Worm (Caenorhabditis elegans) whole organism, L2 larva: ENCODE measurements around the gene C29E4.11.
"Not testable (repeated sequence)": the region's sequence is repeated elsewhere in the genome, so short reads cannot be mapped to it uniquely, and the experiment has no call there.

Experiments
- C34F6.9 ChIP-seq: fragments of 150-350 bp; optimal IDR thresholded peaks from 2 replicates; lab custom pipeline; 2014; ENCODE audit warnings: missing biosample characterization, missing genetic modification characterization
- alr-1 ChIP-seq: fragments of 150-350 bp; optimal IDR thresholded peaks from 2 replicates; lab custom pipeline; 2014; ENCODE audit warnings: missing biosample characterization, missing genetic modification characterization
- aly-2 ChIP-seq: fragments of 150-350 bp; optimal IDR thresholded peaks from 2 replicates; lab custom pipeline; 2014; ENCODE audit warnings: missing biosample characterization, missing genetic modification characterization
- blmp-1 ChIP-seq: sonication (generic microtip); optimal IDR thresholded peaks from 2 replicates; lab custom pipeline; 2017; ENCODE audit warnings: missing genetic modification characterization, mild to moderate bottlenecking, missing compliant biosample characterization, antibody characterized with exemption, moderate library complexity; ENCODE audit not compliant: insufficient read depth
- ceh-16 ChIP-seq: fragments of 150-350 bp; optimal IDR thresholded peaks from 2 replicates; lab custom pipeline; 2014; ENCODE audit warnings: missing biosample characterization, missing genetic modification characterization
- crh-2 ChIP-seq: sonication (generic microtip); optimal IDR thresholded peaks from 2 replicates; lab custom pipeline; 2017; ENCODE audit warnings: missing biosample characterization, missing genetic modification characterization
- dmd-4 ChIP-seq: sonication (generic microtip); optimal IDR thresholded peaks from 2 replicates; lab custom pipeline; 2017; ENCODE audit warnings: missing biosample characterization, missing genetic modification characterization
- fos-1 ChIP-seq: fragments of 150-350 bp; optimal IDR thresholded peaks from 2 replicates; lab custom pipeline; 2014; ENCODE audit warnings: missing biosample characterization, missing genetic modification characterization
- lin-11 ChIP-seq: fragments of 150-350 bp; sonication (generic microtip); optimal IDR thresholded peaks from 2 replicates; lab custom pipeline; 2014; ENCODE audit warnings: missing biosample characterization, missing genetic modification characterization, inconsistent platforms, mixed read lengths
- lin-13 ChIP-seq: fragments of 150-350 bp; optimal IDR thresholded peaks from 2 replicates; lab custom pipeline; 2014; ENCODE audit warnings: missing biosample characterization, missing genetic modification reagents, missing genetic modification characterization
- lin-39 ChIP-seq: fragments of 150-350 bp; optimal IDR thresholded peaks from 2 replicates; lab custom pipeline; 2014; ENCODE audit warnings: missing biosample characterization, missing genetic modification reagents, missing genetic modification characterization
- lsy-2 ChIP-seq, 2 experiments: fragments of 150-350 bp in 1 of 2; sonication (generic microtip) in 1 of 2; optimal IDR thresholded peaks; 2 replicates each; lab custom pipeline; 2014 to 2017; ENCODE audit warnings: missing biosample characterization in 2 of 2, missing genetic modification characterization in 2 of 2
- nhr-10 ChIP-seq: sonication (generic microtip); optimal IDR thresholded peaks from 2 replicates; lab custom pipeline; 2017; ENCODE audit warnings: missing biosample characterization, missing genetic modification characterization
- nhr-11 ChIP-seq: fragments of 150-350 bp; optimal IDR thresholded peaks from 2 replicates; lab custom pipeline; 2014; ENCODE audit warnings: missing biosample characterization, missing genetic modification characterization
- nhr-12 ChIP-seq: fragments of 150-350 bp; optimal IDR thresholded peaks from 2 replicates; lab custom pipeline; 2014; ENCODE audit warnings: missing biosample characterization, missing genetic modification characterization
- nhr-25 ChIP-seq: fragments of 150-350 bp; sonication (generic microtip); optimal IDR thresholded peaks from 3 replicates; lab custom pipeline; 2014; ENCODE audit warnings: missing biosample characterization, missing genetic modification characterization
- nhr-77 ChIP-seq: fragments of 150-350 bp; optimal IDR thresholded peaks from 2 replicates; lab custom pipeline; 2014; ENCODE audit warnings: missing biosample characterization, missing genetic modification characterization
- peb-1 ChIP-seq: fragments of 150-350 bp; optimal IDR thresholded peaks from 2 replicates; lab custom pipeline; 2014; ENCODE audit warnings: missing biosample characterization, missing genetic modification characterization
- sem-4 ChIP-seq: fragments of 150-350 bp; optimal IDR thresholded peaks from 2 replicates; lab custom pipeline; 2014; ENCODE audit warnings: missing biosample characterization, missing genetic modification reagents, missing genetic modification characterization
- sma-3 ChIP-seq: sonication (generic microtip); optimal IDR thresholded peaks from 2 replicates; lab custom pipeline; 2016; ENCODE audit warnings: missing genetic modification reagents, missing genetic modification characterization, missing compliant biosample characterization
- sma-9 ChIP-seq, 2 experiments: fragments of 150-350 bp in 1 of 2; sonication (generic microtip) in 1 of 2; optimal IDR thresholded peaks; 2 replicates each; lab custom pipeline; 2014 to 2016; ENCODE audit warnings: missing genetic modification characterization in 2 of 2, mild to moderate bottlenecking in 1 of 2, missing biosample characterization in 1 of 2, missing compliant biosample characterization in 1 of 2, missing genetic modification reagents in 1 of 2, moderate library complexity in 1 of 2
- unc-39 ChIP-seq: fragments of 150-350 bp; optimal IDR thresholded peaks from 2 replicates; lab custom pipeline; 2014; ENCODE audit warnings: missing biosample characterization, missing genetic modification characterization
- unc-62 ChIP-seq: fragments of 150-350 bp; optimal IDR thresholded peaks from 2 replicates; lab custom pipeline; 2014; ENCODE audit warnings: missing biosample characterization, missing genetic modification reagents, missing genetic modification characterization
- zag-1 ChIP-seq: fragments of 150-350 bp; optimal IDR thresholded peaks from 2 replicates; lab custom pipeline; 2014; ENCODE audit warnings: missing biosample characterization, missing genetic modification characterization
- ztf-1 ChIP-seq: fragments of 200-800 bp; sonication (Bioruptor generic); conservative IDR thresholded peaks from 2 replicates; pipeline ENCODE4 v1.3.6; 2022; ENCODE audit warnings: missing genetic modification characterization, missing compliant biosample characterization

Gene C29E4.11

ce11 chrIII:7973201-7973767 is 15.4 kb upstream of the C29E4.11 start, which contains the start of the genes eef-1B.1 and aco-2 (continued):
- TF ChIP-seq nhr-77 (tag; lab: Kevin White, UChicago) (peak; percentile 80), alr-1 (tag; lab: Kevin White, UChicago) (no peak), C34F6.9 (tag; lab: Kevin White, UChicago) (peak; percentile 92)

DNA sequence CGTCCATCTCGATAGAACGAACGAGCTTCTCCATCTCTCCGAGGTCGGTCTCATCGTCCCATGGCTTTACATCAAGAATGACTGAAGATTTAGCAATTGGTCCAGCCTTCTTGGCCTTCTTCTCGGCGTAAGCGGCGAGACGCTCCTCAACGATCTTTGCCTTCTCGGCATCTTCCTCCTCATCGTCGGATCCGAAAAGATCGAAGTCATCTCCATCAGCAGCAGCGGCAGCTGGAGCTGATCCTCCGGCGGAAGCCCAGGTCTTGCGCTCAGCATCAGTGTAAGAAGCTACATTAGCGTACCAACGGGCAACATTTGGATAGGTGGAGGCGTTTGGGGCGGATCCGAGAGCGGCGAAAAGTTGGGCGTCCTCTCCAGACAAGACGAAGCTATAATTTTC is 14.8 kb upstream of the C29E4.11 start:
- no peak for TF ChIP-seq sem-4 (tag; lab: Kevin White, UChicago)

DNA sequence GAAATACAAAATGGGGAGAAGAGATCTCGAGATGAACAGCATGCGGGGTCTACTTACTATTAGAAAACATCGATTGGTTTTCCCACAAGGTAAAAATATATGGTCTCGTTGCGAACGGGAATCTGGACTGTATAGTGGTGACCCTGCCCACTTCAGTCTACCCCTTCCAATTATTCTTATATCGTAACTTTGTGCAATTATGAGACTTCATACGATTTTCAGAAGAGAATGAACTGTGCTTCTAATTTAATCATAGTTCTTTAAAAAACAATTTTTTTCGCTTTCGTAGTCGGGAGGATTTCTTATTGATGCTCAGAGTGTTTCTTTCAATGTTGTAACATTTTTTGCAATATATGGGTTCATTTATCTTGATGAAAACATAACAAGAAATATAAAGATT is 14.1 kb upstream of the C29E4.11 start, which contains the start of gene F54H12.5:
TSS of gene F54H12.5 (minus strand) at position 101 of the 400 bp plus-strand sequence.
- TF ChIP-seq unc-39 = no peak
- TF ChIP-seq nhr-11 (tag; lab: Kevin White, UChicago) = no peak
- no peak for TF ChIP-seq sem-4 (tag; lab: Kevin White, UChicago)
- no peak for TF ChIP-seq ztf-1 (GFP tag; lab: Robert Waterston, UW)
- TF ChIP-seq ceh-16 = no peak

DNA sequence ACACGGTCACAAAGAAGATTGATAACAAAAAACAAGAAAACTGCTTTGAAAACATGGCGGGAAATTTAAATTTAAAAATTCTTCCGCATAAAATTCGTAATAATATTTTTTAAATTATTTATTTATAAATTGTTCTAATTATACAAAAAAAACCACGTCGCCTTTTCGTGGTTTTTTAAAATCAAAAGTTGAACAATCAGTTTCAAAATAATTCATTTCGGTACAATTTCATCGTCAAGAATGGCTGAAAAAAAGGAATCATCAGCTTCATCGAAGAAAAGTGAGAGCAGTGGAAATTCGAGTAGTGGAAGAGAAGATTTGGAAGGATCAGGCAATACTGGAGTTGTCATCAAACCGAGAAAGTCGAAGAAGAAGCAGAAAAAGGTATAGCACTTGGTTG is 11.2 kb upstream of the C29E4.11 start, which contains the start of the genes F54H12.8 and F54H12.7:
TSS of gene F54H12.8 (minus strand) at position 101 of the 400 bp plus-strand sequence.
TSS of gene F54H12.7 (plus strand) at position 229 of the 400 bp plus-strand sequence.
- no peak for TF ChIP-seq unc-62 (GFP tag; lab: Kevin White, UChicago)
- TF ChIP-seq aly-2 = no peak
- TF ChIP-seq lin-11 = no peak
- TF ChIP-seq lsy-2 (tag; optimal IDR thresholded peaks at IDR 0.05; lab: Kevin White, UChicago) = no peak
- TF ChIP-seq dmd-4 (tag; lab: Kevin White, UChicago) = no peak
- TF ChIP-seq blmp-1 (tag; lab: Kevin White, UChicago) = no peak
- no peak for TF ChIP-seq C34F6.9 (tag; lab: Kevin White, UChicago)
- TF ChIP-seq peb-1 (tag; lab: Kevin White, UChicago) = no peak
- TF ChIP-seq crh-2 (tag; lab: Kevin White, UChicago) = no peak
- no peak for TF ChIP-seq sem-4 (tag; lab: Kevin White, UChicago)
- no peak for TF ChIP-seq nhr-25
- no peak for TF ChIP-seq zag-1
- no peak for TF ChIP-seq lin-13
- TF ChIP-seq ztf-1 (GFP tag; lab: Robert Waterston, UW) = no peak
- no peak for TF ChIP-seq nhr-10 (tag; lab: Kevin White, UChicago)
- TF ChIP-seq, all 48 proteins: peak for 0

DNA sequence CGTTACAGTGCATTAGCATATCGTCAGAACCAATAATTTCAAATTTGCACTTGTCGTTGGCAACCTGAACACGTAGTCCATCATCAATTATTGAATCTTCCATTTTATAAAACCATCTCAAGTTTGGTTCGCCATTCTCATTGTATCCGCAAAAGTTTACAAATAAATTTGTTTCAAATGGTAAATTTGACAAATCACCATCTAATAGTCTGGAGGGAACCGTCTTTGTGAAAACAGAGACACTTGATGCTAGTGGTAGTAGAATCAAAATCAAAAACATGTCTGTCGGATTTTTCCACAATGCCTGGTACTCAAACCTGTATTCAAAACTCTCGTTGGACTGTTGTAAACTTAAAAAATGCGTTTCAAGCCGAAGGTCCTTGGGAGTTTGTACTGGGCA is 6.4 kb upstream of the C29E4.11 start, which contains the start of gene F54H12.2:
TSS of gene F54H12.2 (plus strand) at position 301 of the 400 bp plus-strand sequence.
- TF ChIP-seq peb-1 (tag; lab: Kevin White, UChicago); lin-39; dmd-4 (tag; lab: Kevin White, UChicago): not testable (repeated sequence)
- TF ChIP-seq, all 48 proteins: peak for 0; not testable (repeated sequence) for 48

DNA sequence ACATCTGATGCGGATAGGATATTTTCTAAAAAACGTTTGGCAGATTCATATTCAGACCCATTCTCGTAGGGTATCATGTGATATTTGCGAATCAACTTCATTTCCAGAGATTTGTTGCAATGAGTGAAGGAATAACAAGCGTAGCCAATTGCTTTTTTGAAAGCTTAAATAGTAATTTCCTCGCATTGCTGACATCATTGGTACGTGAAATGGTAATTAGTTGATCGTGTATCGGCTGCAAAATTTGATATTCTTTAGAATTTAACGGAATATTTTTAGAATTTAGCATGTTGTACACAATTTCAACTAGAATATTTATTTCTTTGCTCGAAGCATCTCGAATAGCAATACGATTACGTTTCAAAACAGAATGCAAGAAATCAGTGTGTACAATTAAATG is 4.7 kb upstream of the C29E4.11 start, which contains the start of gene F54H12.4:
TSS of gene F54H12.4 (minus strand) at position 101 of the 400 bp plus-strand sequence.
- TF ChIP-seq fos-1; nhr-12; sma-3 (GFP tag; lab: Kevin White, UChicago): not testable (repeated sequence)
- TF ChIP-seq, all 48 proteins: peak for 0; not testable (repeated sequence) for 48

ce11 chrIII:7958922-7959609 is 1.2 kb upstream of the C29E4.11 start, which contains the start of gene F54H12.10:
TSS of gene F54H12.10 (minus strand) at chrIII:7958972.
- TF ChIP-seq sma-9 (GFP tag; optimal IDR thresholded peaks at IDR 0.05; lab: Kevin White, UChicago); sma-9 (tag; optimal IDR thresholded peaks at IDR 0.05; lab: Kevin White, UChicago); lsy-2 (tag; optimal IDR thresholded peaks at IDR 0.05; lab: Kevin White, UChicago); nhr-11 (tag; lab: Kevin White, UChicago): not testable (repeated sequence)
